Fruit fly (Drosophila melanogaster) whole organism, embryonic: Measurements from ENCODE around the gene CG12009.

Source experiments
- Abd-B ChIP-seq: fragments of 200-800 bp; sonication (Bioruptor generic); optimal IDR thresholded peaks from 2 replicates; lab custom pipeline; 2018; ENCODE audit warnings: missing biosample characterization, mild to moderate bottlenecking, missing genetic modification characterization, moderate library complexity
- Adf1 ChIP-seq: fragments of 200-800 bp; sonication (Bioruptor generic); IDR thresholded peaks from 2 replicates; pipeline ENCODE4 v1.3.6; 2022; ENCODE audit warnings: missing biosample characterization, missing genetic modification characterization
- Atf3 ChIP-seq: fragments of 200-800 bp; sonication (Bioruptor generic); optimal IDR thresholded peaks from 3 replicates; lab custom pipeline; 2016; ENCODE audit warnings: missing biosample characterization, missing genetic modification characterization
- CG10147 ChIP-seq: fragments of 200-800 bp; sonication (Bioruptor generic); optimal IDR thresholded peaks from 2 replicates; lab custom pipeline; 2019; ENCODE audit warnings: missing biosample characterization, mild to moderate bottlenecking, missing genetic modification characterization, moderate library complexity
- CG10565 ChIP-seq: fragments of 200-800 bp; sonication (Bioruptor generic); optimal IDR thresholded peaks from 3 replicates; lab custom pipeline; 2016; ENCODE audit warnings: missing biosample characterization, mild to moderate bottlenecking, missing genetic modification characterization
- CG15073 ChIP-seq: fragments of 200-800 bp; sonication (Bioruptor generic); optimal IDR thresholded peaks from 2 replicates; lab custom pipeline; 2016; ENCODE audit warnings: missing biosample characterization, missing genetic modification characterization
- CG15514 ChIP-seq: fragments of 200-800 bp; sonication (Bioruptor generic); optimal IDR thresholded peaks from 3 replicates; lab custom pipeline; 2017; ENCODE audit warnings: missing biosample characterization, missing genetic modification characterization, mild to moderate bottlenecking, moderate library complexity, missing genetic modification reagents
- CG16815 ChIP-seq: fragments of 200-800 bp; sonication (Bioruptor generic); optimal IDR thresholded peaks from 3 replicates; lab custom pipeline; 2017; ENCODE audit warnings: missing biosample characterization, mild to moderate bottlenecking, missing genetic modification characterization
- CG17328 ChIP-seq: fragments of 200-800 bp; sonication (Bioruptor generic); IDR thresholded peaks from 2 replicates; pipeline ENCODE4 v1.3.6; 2022; ENCODE audit warnings: missing biosample characterization, missing genetic modification characterization
- CG17361 ChIP-seq: fragments of 200-800 bp; sonication (Bioruptor generic); IDR thresholded peaks from 3 replicates; pipeline ENCODE4 v1.3.6; 2022; ENCODE audit warnings: missing biosample characterization, missing genetic modification characterization
- CG2202 ChIP-seq: fragments of 200-800 bp; sonication (Bioruptor generic); optimal IDR thresholded peaks from 2 replicates; lab custom pipeline; 2018; ENCODE audit warnings: missing biosample characterization, mild to moderate bottlenecking, missing genetic modification characterization
- CG30431 ChIP-seq: fragments of 200-800 bp; sonication (Bioruptor generic); optimal IDR thresholded peaks from 2 replicates; lab custom pipeline; 2017; ENCODE audit warnings: missing biosample characterization, missing genetic modification characterization
- CG3065 ChIP-seq: fragments of 200-800 bp; sonication (Bioruptor generic); optimal IDR thresholded peaks from 2 replicates; lab custom pipeline; 2016; ENCODE audit warnings: missing biosample characterization, missing genetic modification characterization
- CG3163 ChIP-seq: fragments of 200-800 bp; sonication (Bioruptor generic); optimal IDR thresholded peaks from 3 replicates; lab custom pipeline; 2016; ENCODE audit warnings: missing biosample characterization, missing genetic modification characterization
- CG6813 ChIP-seq: fragments of 200-800 bp; sonication (Bioruptor generic); optimal IDR thresholded peaks from 2 replicates; lab custom pipeline; 2017; ENCODE audit warnings: missing biosample characterization, missing genetic modification characterization, mild to moderate bottlenecking, moderate library complexity, missing genetic modification reagents
- CG7963 ChIP-seq: fragments of 200-800 bp; sonication (Bioruptor generic); IDR thresholded peaks from 3 replicates; pipeline ENCODE4 v1.3.6; 2022; ENCODE audit warnings: missing biosample characterization, missing genetic modification characterization; ENCODE audit not compliant: partially characterized antibody
- CG8388 ChIP-seq: fragments of 200-800 bp; sonication (Bioruptor generic); optimal IDR thresholded peaks from 2 replicates; lab custom pipeline; 2019; ENCODE audit warnings: missing biosample characterization, mild to moderate bottlenecking, missing genetic modification characterization, moderate library complexity
- CG8478 ChIP-seq: fragments of >200 bp; optimal IDR thresholded peaks from 2 replicates; lab custom pipeline; 2018
- CG9609 ChIP-seq: fragments of 200-800 bp; sonication (Bioruptor generic); optimal IDR thresholded peaks from 3 replicates; lab custom pipeline; 2016; ENCODE audit warnings: missing biosample characterization, missing genetic modification characterization
- D19A ChIP-seq: fragments of 200-800 bp; optimal IDR thresholded peaks from 3 replicates; lab custom pipeline; 2019; ENCODE audit warnings: missing biosample characterization, mild to moderate bottlenecking, missing genetic modification characterization, moderate library complexity
- Doc3 ChIP-seq: fragments of 200-800 bp; sonication (Bioruptor generic); IDR thresholded peaks from 3 replicates; pipeline ENCODE4 v1.3.6; 2022; ENCODE audit warnings: missing biosample characterization, missing genetic modification characterization; ENCODE audit not compliant: partially characterized antibody
- Ets65A ChIP-seq: fragments of 200-800 bp; sonication (Bioruptor generic); peaks from one replicate; lab custom pipeline; 2016; ENCODE audit warnings: missing biosample characterization, missing genetic modification characterization
- Fer2 ChIP-seq: fragments of 200-800 bp; sonication (Bioruptor generic); optimal IDR thresholded peaks from 2 replicates; lab custom pipeline; 2018; ENCODE audit warnings: missing biosample characterization, mild to moderate bottlenecking, missing genetic modification characterization, moderate library complexity
- Hey ChIP-seq: fragments of 200-800 bp; sonication (Bioruptor generic); optimal IDR thresholded peaks from 3 replicates; lab custom pipeline; 2018; ENCODE audit warnings: missing biosample characterization, mild to moderate bottlenecking, missing genetic modification characterization
- HmgZ ChIP-seq: fragments of 200-800 bp; sonication (Bioruptor generic); optimal IDR thresholded peaks from 2 replicates; lab custom pipeline; 2018; ENCODE audit warnings: missing biosample characterization, mild to moderate bottlenecking, missing genetic modification characterization
- Lim3 ChIP-seq: fragments of 200-800 bp; sonication (Bioruptor generic); IDR thresholded peaks from 2 replicates; pipeline ENCODE4 v1.3.6; 2022; ENCODE audit warnings: missing biosample characterization, missing genetic modification characterization
- MESR4 ChIP-seq: fragments of 200-800 bp; sonication (Bioruptor generic); optimal IDR thresholded peaks from 2 replicates; lab custom pipeline; 2018; ENCODE audit warnings: missing biosample characterization, mild to moderate bottlenecking, missing genetic modification characterization, moderate library complexity
- NFAT ChIP-seq: fragments of 200-800 bp; sonication (Bioruptor generic); IDR thresholded peaks from 2 replicates; pipeline ENCODE4 v1.3.6; 2022; ENCODE audit warnings: missing biosample characterization, missing genetic modification characterization
- NK7.1 ChIP-seq: fragments of 200-800 bp; sonication (Bioruptor generic); optimal IDR thresholded peaks from 3 replicates; lab custom pipeline; 2016; ENCODE audit warnings: missing biosample characterization, missing genetic modification characterization
- Rfx ChIP-seq: fragments of 200-800 bp; sonication (Bioruptor generic); IDR thresholded peaks from 2 replicates; pipeline ENCODE4 v1.3.6; 2022; ENCODE audit warnings: missing biosample characterization, missing genetic modification characterization
- Stat92E ChIP-seq, 3 experiments: fragments of >200 bp in 2 of 3; fragments of 200-800 bp in 1 of 3; sonication (Bioruptor generic) in 1 of 3; optimal IDR thresholded peaks; 2 replicates each; lab custom pipeline; 2017 to 2019; ENCODE audit warnings: missing biosample characterization in 3 of 3, missing genetic modification characterization in 3 of 3, mild to moderate bottlenecking in 1 of 3, moderate library complexity in 1 of 3
- Vsx1 ChIP-seq: fragments of 200-800 bp; sonication (Bioruptor generic); optimal IDR thresholded peaks from 2 replicates; lab custom pipeline; 2017; ENCODE audit warnings: missing biosample characterization, mild to moderate bottlenecking, missing genetic modification characterization, missing genetic modification reagents
- az2 ChIP-seq: fragments of 200-800 bp; sonication (Bioruptor generic); optimal IDR thresholded peaks from 3 replicates; lab custom pipeline; 2016; ENCODE audit warnings: missing biosample characterization, missing genetic modification characterization
- bbx ChIP-seq: fragments of 200-800 bp; sonication (Bioruptor generic); IDR thresholded peaks from 2 replicates; pipeline ENCODE4 v1.3.6; 2022; ENCODE audit warnings: missing biosample characterization, missing genetic modification characterization; ENCODE audit not compliant: partially characterized antibody
- chn ChIP-seq: fragments of 200-800 bp; sonication (Bioruptor generic); optimal IDR thresholded peaks from 2 replicates; lab custom pipeline; 2016; ENCODE audit warnings: missing biosample characterization, missing genetic modification characterization
- dmrt99B ChIP-seq: fragments of 200-800 bp; sonication (Bioruptor generic); optimal IDR thresholded peaks from 2 replicates; lab custom pipeline; 2018; ENCODE audit warnings: missing biosample characterization, mild to moderate bottlenecking, missing genetic modification characterization, moderate library complexity
- gt ChIP-seq: fragments of 200-800 bp; sonication (Bioruptor generic); IDR thresholded peaks from 2 replicates; pipeline ENCODE4 v1.3.6; 2022; ENCODE audit warnings: missing biosample characterization, missing genetic modification characterization
- her ChIP-seq: fragments of 200-800 bp; sonication (Bioruptor generic); optimal IDR thresholded peaks from 2 replicates; lab custom pipeline; 2016; ENCODE audit warnings: missing biosample characterization, missing genetic modification characterization
- ind ChIP-seq: fragments of 200-800 bp; sonication (Bioruptor generic); optimal IDR thresholded peaks from 3 replicates; lab custom pipeline; 2016; ENCODE audit warnings: missing biosample characterization, missing genetic modification characterization
- klu ChIP-seq: fragments of 200-800 bp; sonication (Bioruptor generic); IDR thresholded peaks from 2 replicates; pipeline ENCODE4 v1.3.6; 2022; ENCODE audit warnings: missing biosample characterization, missing genetic modification characterization
- oc ChIP-seq: fragments of 200-800 bp; sonication (Bioruptor generic); optimal IDR thresholded peaks from 2 replicates; lab custom pipeline; 2018; ENCODE audit warnings: missing biosample characterization, mild to moderate bottlenecking, missing genetic modification characterization, moderate library complexity
- odd ChIP-seq: fragments of 200-800 bp; sonication (Bioruptor generic); optimal IDR thresholded peaks from 2 replicates; lab custom pipeline; 2017; ENCODE audit warnings: missing biosample characterization, mild to moderate bottlenecking, missing genetic modification characterization
- pan ChIP-seq, 4 experiments: fragments of >200 bp in 3 of 4; fragments of 200-800 bp in 1 of 4; sonication (Bioruptor generic) in 1 of 4; optimal IDR thresholded peaks in 3 of 4; IDR thresholded peaks in 1 of 4; 2 replicates each; pipeline versions ENCODE4 v1.3.6 to Lab custom; 2017 to 2022; ENCODE audit warnings: missing biosample characterization in 2 of 4, missing genetic modification characterization in 2 of 4, mixed read lengths in 1 of 4
- prd ChIP-seq, 3 experiments: fragments of >200 bp in 2 of 3; fragments of 200-800 bp in 1 of 3; sonication (Bioruptor generic) in 1 of 3; optimal IDR thresholded peaks in 2 of 3; IDR thresholded peaks in 1 of 3; 2 replicates in 2 of 3; 3 replicates in 1 of 3; pipeline versions ENCODE4 v1.3.6 to Lab custom; 2017 to 2022; ENCODE audit warnings: missing biosample characterization in 1 of 3, missing genetic modification characterization in 1 of 3
- pzg ChIP-seq: fragments of 200-800 bp; sonication (Bioruptor generic); optimal IDR thresholded peaks from 3 replicates; lab custom pipeline; 2018; ENCODE audit warnings: missing biosample characterization, mild to moderate bottlenecking, missing genetic modification characterization, moderate library complexity
- sim ChIP-seq: fragments of 200-800 bp; sonication (Bioruptor generic); IDR thresholded peaks from 2 replicates; pipeline ENCODE4 v1.3.6; 2022; ENCODE audit warnings: missing biosample characterization, missing genetic modification characterization
- ssp ChIP-seq: fragments of 200-800 bp; sonication (Bioruptor generic); IDR thresholded peaks from 2 replicates; pipeline ENCODE4 v1.3.6; 2022; ENCODE audit warnings: missing biosample characterization, missing genetic modification characterization
- unc-4 ChIP-seq: fragments of 200-800 bp; sonication (Bioruptor generic); IDR thresholded peaks from 2 replicates; pipeline ENCODE4 v1.3.6; 2022; ENCODE audit warnings: missing biosample characterization, missing genetic modification characterization; ENCODE audit not compliant: partially characterized antibody
- vfl ChIP-seq: fragments of 200-800 bp; sonication (Bioruptor generic); optimal IDR thresholded peaks from 2 replicates; lab custom pipeline; 2016; ENCODE audit warnings: missing biosample characterization, missing genetic modification characterization

Gene CG12009

dm6 chr3L:3303087-3303526, 11.8 kb downstream of the CG12009 start, which contains the start of gene CG14968 (continued):
- TF ChIP-seq sim (peak; percentile 77; the same call in 1 of the 2 replicates), CG7963 (no peak), ind (peak; percentile 94), Abd-B (GFP tag; lab: Kevin White, UChicago) (peak; percentile 87), klu (peak; percentile 90), CG16815 (GFP tag; lab: Kevin White, UChicago) (peak; percentile 75), prd (optimal IDR thresholded peaks at IDR 0.05; lab: Kevin White, UChicago) (no peak), prd (GFP tag; IDR thresholded peaks at IDR 0.05; lab: Robert Waterston, UW) (peak; percentile 92), D19A (tag; lab: Kevin White, UChicago) (peak; percentile 84), pzg (GFP tag; lab: Kevin White, UChicago) (no peak), Stat92E (GFP tag; optimal IDR thresholded peaks at IDR 0.05; lab: Kevin White, UChicago) (no peak), vfl (GFP tag; lab: Kevin White, UChicago) (peak; percentile 74), HmgZ (tag; lab: Kevin White, UChicago) (peak; percentile 93), oc (tag; lab: Kevin White, UChicago) (peak; percentile 94), Vsx1 (peak; percentile 55), CG17361 (GFP tag; lab: Robert Waterston, UW) (peak; percentile 92), CG17328 (peak; percentile 96), dmrt99B (tag; lab: Kevin White, UChicago) (peak; percentile 93), NFAT (GFP tag; lab: Robert Waterston, UW) (peak; percentile 96), unc-4 (GFP tag; lab: Robert Waterston, UW) (no peak), Adf1 (GFP tag; lab: Robert Waterston, UW) (peak; percentile 84), CG6813 (GFP tag; lab: Kevin White, UChicago) (peak; percentile 92), Lim3 (peak; percentile 83), her (GFP tag; lab: Kevin White, UChicago) (peak; percentile 36), Atf3 (GFP tag; lab: Kevin White, UChicago) (peak; percentile 37), CG2202 (tag; lab: Kevin White, UChicago) (peak; percentile 73), CG15073 (GFP tag; lab: Kevin White, UChicago) (peak; percentile 45), CG30431 (GFP tag; lab: Kevin White, UChicago) (peak; percentile 74), bbx (no peak), Hey (tag; lab: Kevin White, UChicago) (peak; percentile 62), pan (optimal IDR thresholded peaks at IDR 0.05; lab: Kevin White, UChicago) (no peak), pan (GFP tag; optimal IDR thresholded peaks at IDR 0.05 in 1 of 2, IDR thresholded peaks at IDR 0.05 in 1 of 2) (peak in 1 of 2 experiments; percentile 98), CG10147 (GFP tag; lab: Kevin White, UChicago) (peak; percentile 96), az2 (GFP tag; lab: Kevin White, UChicago) (peak; percentile 92), NK7.1 (peak; percentile 69), odd (GFP tag; lab: Kevin White, UChicago) (peak; percentile 88), CG8388 (GFP tag; lab: Kevin White, UChicago) (peak; percentile 85), CG8478 (lab: Kevin White, UChicago) (no peak), gt (GFP tag; lab: Robert Waterston, UW) (peak; percentile 82), Doc3 (GFP tag; lab: Robert Waterston, UW) (no peak), CG10565 (peak; percentile 62), CG3163 (GFP tag; lab: Kevin White, UChicago) (no peak), CG9609 (GFP tag; lab: Kevin White, UChicago) (peak; percentile 43), Rfx (GFP tag; lab: Robert Waterston, UW) (peak; percentile 99), Fer2 (tag; lab: Kevin White, UChicago) (peak; percentile 89), chn (GFP tag; lab: Kevin White, UChicago) (peak; percentile 83), ssp (GFP tag; lab: Robert Waterston, UW) (peak; percentile 85), CG15514 (GFP tag; lab: Kevin White, UChicago) (peak; percentile 93), Ets65A (peak; percentile 92), CG3065 (GFP tag; lab: Kevin White, UChicago) (peak; percentile 70), MESR4 (no peak)
